Fruit fly (Drosophila melanogaster) whole organism, embryonic: ENCODE measurements around the gene Cpr30F.

ENCODE experiments used
- Awh ChIP-seq: fragments of 200-800 bp; sonication (Bioruptor generic); IDR thresholded peaks from 2 replicates; pipeline ENCODE4, ENCODE4 v1.3.6; 2022; ENCODE audit warnings: missing biosample characterization, missing genetic modification characterization
- CG12155 ChIP-seq: fragments of 200-800 bp; sonication (Bioruptor generic); optimal IDR thresholded peaks from 3 replicates; lab custom pipeline; 2016; ENCODE audit warnings: missing biosample characterization, missing genetic modification characterization
- CG12299 ChIP-seq: fragments of 200-800 bp; sonication (Bioruptor generic); optimal IDR thresholded peaks from 2 replicates; lab custom pipeline; 2018; ENCODE audit warnings: missing biosample characterization, mild to moderate bottlenecking, missing genetic modification characterization
- CG1233 ChIP-seq: fragments of 200-800 bp; sonication (Bioruptor generic); optimal IDR thresholded peaks from 4 replicates; lab custom pipeline; 2018; ENCODE audit warnings: missing biosample characterization, mild to moderate bottlenecking, missing genetic modification characterization
- CG12391 ChIP-seq: fragments of 200-800 bp; sonication (Bioruptor generic); optimal IDR thresholded peaks from 3 replicates; lab custom pipeline; 2018; ENCODE audit warnings: missing biosample characterization, mild to moderate bottlenecking, missing genetic modification characterization, moderate library complexity
- CG12659 ChIP-seq: fragments of 200-800 bp; sonication (Bioruptor generic); optimal IDR thresholded peaks from 3 replicates; lab custom pipeline; 2017; ENCODE audit warnings: mild to moderate bottlenecking, missing biosample characterization, missing genetic modification reagents, missing genetic modification characterization
- CG1529 ChIP-seq: fragments of 200-800 bp; sonication (Bioruptor generic); optimal IDR thresholded peaks from 3 replicates; lab custom pipeline; 2018; ENCODE audit warnings: missing biosample characterization, missing genetic modification characterization
- CG17385 ChIP-seq: fragments of 200-800 bp; sonication (Bioruptor generic); optimal IDR thresholded peaks from 3 replicates; lab custom pipeline; 2018; ENCODE audit warnings: missing biosample characterization, mild to moderate bottlenecking, missing genetic modification characterization
- CG18011 ChIP-seq: fragments of 200-800 bp; sonication (Bioruptor generic); optimal IDR thresholded peaks from 2 replicates; lab custom pipeline; 2017; ENCODE audit warnings: missing biosample characterization, missing genetic modification characterization, mild to moderate bottlenecking, moderate library complexity, missing genotype
- CG18476 ChIP-seq: fragments of 200-800 bp; sonication (Bioruptor generic); optimal IDR thresholded peaks from 2 replicates; lab custom pipeline; 2016; ENCODE audit warnings: missing biosample characterization, mild to moderate bottlenecking, missing genetic modification characterization
- CG18599 ChIP-seq: fragments of 200-800 bp; sonication (Bioruptor generic); optimal IDR thresholded peaks from 3 replicates; lab custom pipeline; 2017; ENCODE audit warnings: missing biosample characterization, missing genetic modification characterization, mild to moderate bottlenecking, moderate library complexity, missing genetic modification reagents
- CG2120 ChIP-seq: fragments of 200-800 bp; sonication (Bioruptor generic); optimal IDR thresholded peaks from 3 replicates; lab custom pipeline; 2016; ENCODE audit warnings: missing biosample characterization, missing genetic modification characterization
- CG32772 ChIP-seq: fragments of 200-800 bp; sonication (Bioruptor generic); IDR thresholded peaks from 2 replicates; pipeline ENCODE4 v1.3.6; 2022; ENCODE audit warnings: missing biosample characterization, missing genetic modification characterization
- CG4282 ChIP-seq: fragments of 200-800 bp; sonication (Bioruptor generic); optimal IDR thresholded peaks from 2 replicates; lab custom pipeline; 2016; ENCODE audit warnings: missing biosample characterization, missing genetic modification characterization
- CG4360 ChIP-seq: fragments of 200-800 bp; sonication (Bioruptor generic); IDR thresholded peaks from 2 replicates; pipeline ENCODE4 v1.3.6; 2022; ENCODE audit warnings: missing biosample characterization, missing genetic modification characterization
- CG4820 ChIP-seq: fragments of 200-800 bp; sonication (Bioruptor generic); optimal IDR thresholded peaks from 3 replicates; lab custom pipeline; 2016; ENCODE audit warnings: missing biosample characterization, missing genetic modification characterization
- CG7271 ChIP-seq: fragments of 200-800 bp; sonication (Bioruptor generic); optimal IDR thresholded peaks from 2 replicates; lab custom pipeline; 2018; ENCODE audit warnings: missing biosample characterization, mild to moderate bottlenecking, missing genetic modification characterization, moderate library complexity
- CG7839 ChIP-seq: fragments of 200-800 bp; sonication (Bioruptor generic); optimal IDR thresholded peaks from 3 replicates; lab custom pipeline; 2018; ENCODE audit warnings: missing biosample characterization, mild to moderate bottlenecking, missing genetic modification characterization, moderate library complexity
- CG9727 ChIP-seq: fragments of 200-800 bp; sonication (Bioruptor generic); optimal IDR thresholded peaks from 3 replicates; lab custom pipeline; 2017; ENCODE audit warnings: missing biosample characterization, mild to moderate bottlenecking, missing genetic modification characterization
- CG9797 ChIP-seq: fragments of 200-800 bp; sonication (Bioruptor generic); optimal IDR thresholded peaks from 3 replicates; lab custom pipeline; 2018; ENCODE audit warnings: missing biosample characterization, mild to moderate bottlenecking, missing genetic modification characterization
- CrebB ChIP-seq: fragments of 200-800 bp; sonication (Bioruptor generic); optimal IDR thresholded peaks from 3 replicates; lab custom pipeline; 2018; ENCODE audit warnings: missing biosample characterization, mild to moderate bottlenecking, missing genetic modification characterization
- Dfd ChIP-seq, 2 experiments: fragments of >200 bp; optimal IDR thresholded peaks; 2 replicates each; lab custom pipeline; 2017; ENCODE audit warnings: missing biosample characterization in 2 of 2, missing genetic modification characterization in 2 of 2
- Drgx ChIP-seq: fragments of 200-800 bp; sonication (Bioruptor generic); IDR thresholded peaks from 2 replicates; pipeline ENCODE4 v1.3.6; 2022; ENCODE audit warnings: missing biosample characterization, missing genetic modification characterization
- E2f2 ChIP-seq: fragments of 200-800 bp; sonication (Bioruptor generic); IDR thresholded peaks from 2 replicates; pipeline ENCODE4 v1.3.6; 2022; ENCODE audit warnings: missing biosample characterization, missing genetic modification characterization
- Hey ChIP-seq: fragments of 200-800 bp; sonication (Bioruptor generic); optimal IDR thresholded peaks from 3 replicates; lab custom pipeline; 2018; ENCODE audit warnings: missing biosample characterization, mild to moderate bottlenecking, missing genetic modification characterization
- MBD-R2 ChIP-seq: fragments of 200-800 bp; sonication (Bioruptor generic); IDR thresholded peaks from 2 replicates; pipeline ENCODE4 v1.3.6; 2022; ENCODE audit warnings: missing biosample characterization, missing genetic modification characterization
- Mes4 ChIP-seq: fragments of 200-800 bp; sonication (Bioruptor generic); optimal IDR thresholded peaks from 2 replicates; lab custom pipeline; 2016; ENCODE audit warnings: missing biosample characterization, missing genetic modification characterization
- Myb ChIP-seq: fragments of 200-800 bp; sonication (Bioruptor generic); optimal IDR thresholded peaks from 2 replicates; lab custom pipeline; 2016; ENCODE audit warnings: missing biosample characterization, missing genetic modification characterization
- Sry-δ ChIP-seq: fragments of 200-800 bp; sonication (Bioruptor generic); optimal IDR thresholded peaks from 2 replicates; lab custom pipeline; 2016; ENCODE audit warnings: missing biosample characterization, missing genetic modification characterization
- amos ChIP-seq: fragments of 200-800 bp; sonication (Bioruptor generic); IDR thresholded peaks from 2 replicates; pipeline ENCODE4 v1.3.6; 2022; ENCODE audit warnings: missing biosample characterization, missing genetic modification characterization; ENCODE audit not compliant: partially characterized antibody
- aop ChIP-seq: fragments of 200-800 bp; sonication (Bioruptor generic); IDR thresholded peaks from 2 replicates; pipeline ENCODE4 v1.3.6; 2022; ENCODE audit warnings: missing biosample characterization, missing genetic modification characterization
- ash1 ChIP-seq: fragments of 200-800 bp; sonication (Bioruptor generic); optimal IDR thresholded peaks from 2 replicates; lab custom pipeline; 2018; ENCODE audit warnings: missing biosample characterization, mild to moderate bottlenecking, missing genetic modification characterization
- chinmo ChIP-seq: fragments of 200-800 bp; sonication (Bioruptor generic); IDR thresholded peaks from 4 replicates; pipeline ENCODE4 v1.3.6; 2022; ENCODE audit warnings: missing biosample characterization, missing genetic modification characterization; ENCODE audit not compliant: partially characterized antibody
- chm ChIP-seq: fragments of 200-800 bp; sonication (Bioruptor generic); IDR thresholded peaks from 2 replicates; pipeline ENCODE4 v1.3.6; 2022; ENCODE audit warnings: missing biosample characterization, missing genetic modification characterization
- en ChIP-seq: fragments of 200-800 bp; sonication (Bioruptor generic); optimal IDR thresholded peaks from 2 replicates; lab custom pipeline; 2016; ENCODE audit warnings: missing biosample characterization, missing genetic modification characterization
- gfzf ChIP-seq: fragments of 200-800 bp; sonication (Bioruptor generic); optimal IDR thresholded peaks from 2 replicates; lab custom pipeline; 2016; ENCODE audit warnings: missing biosample characterization, mild to moderate bottlenecking, missing genetic modification characterization, moderate library complexity
- grau ChIP-seq: fragments of 200-800 bp; optimal IDR thresholded peaks from 3 replicates; lab custom pipeline; 2019; ENCODE audit warnings: missing biosample characterization, mild to moderate bottlenecking, missing genetic modification characterization, moderate library complexity
- gro ChIP-seq: fragments of 200-800 bp; sonication (Bioruptor generic); optimal IDR thresholded peaks from 2 replicates; lab custom pipeline; 2016; ENCODE audit warnings: missing biosample characterization, missing genetic modification characterization
- inv ChIP-seq: fragments of 200-800 bp; sonication (Bioruptor generic); IDR thresholded peaks from 2 replicates; pipeline ENCODE4 v1.3.6; 2022; ENCODE audit warnings: missing biosample characterization, missing genetic modification characterization; ENCODE audit not compliant: partially characterized antibody
- mld ChIP-seq: fragments of 200-800 bp; sonication (Bioruptor generic); IDR thresholded peaks from 3 replicates; pipeline ENCODE4 v1.3.6; 2022; ENCODE audit warnings: missing biosample characterization, missing genetic modification characterization; ENCODE audit not compliant: partially characterized antibody
- nom ChIP-seq: fragments of 200-800 bp; sonication (Bioruptor generic); optimal IDR thresholded peaks from 2 replicates; lab custom pipeline; 2017; ENCODE audit warnings: missing biosample characterization, missing genetic modification characterization, mild to moderate bottlenecking, moderate library complexity, missing genetic modification reagents
- odd ChIP-seq: fragments of 200-800 bp; sonication (Bioruptor generic); optimal IDR thresholded peaks from 2 replicates; lab custom pipeline; 2017; ENCODE audit warnings: missing biosample characterization, mild to moderate bottlenecking, missing genetic modification characterization
- otp ChIP-seq: fragments of 200-800 bp; sonication (Bioruptor generic); IDR thresholded peaks from 3 replicates; pipeline ENCODE4, ENCODE4 v1.3.6; 2022; ENCODE audit warnings: missing biosample characterization, missing genetic modification characterization
- p53 ChIP-seq: fragments of 200-800 bp; sonication (Bioruptor generic); optimal IDR thresholded peaks from 2 replicates; lab custom pipeline; 2016; ENCODE audit warnings: missing biosample characterization, missing genetic modification characterization
- scrt ChIP-seq: fragments of 200-800 bp; sonication (Bioruptor generic); optimal IDR thresholded peaks from 2 replicates; lab custom pipeline; 2018; ENCODE audit warnings: missing biosample characterization, mild to moderate bottlenecking, missing genetic modification characterization, moderate library complexity
- sim ChIP-seq: fragments of 200-800 bp; sonication (Bioruptor generic); IDR thresholded peaks from 2 replicates; pipeline ENCODE4 v1.3.6; 2022; ENCODE audit warnings: missing biosample characterization, missing genetic modification characterization
- slou ChIP-seq: fragments of 200-800 bp; sonication (Bioruptor generic); optimal IDR thresholded peaks from 3 replicates; lab custom pipeline; 2016; ENCODE audit warnings: missing biosample characterization, missing genetic modification characterization
- sqz ChIP-seq: fragments of 200-800 bp; sonication (Bioruptor generic); optimal IDR thresholded peaks from 3 replicates; lab custom pipeline; 2018; ENCODE audit warnings: missing biosample characterization, mild to moderate bottlenecking, missing genetic modification characterization
- tgo ChIP-seq: fragments of 200-800 bp; sonication (Bioruptor generic); IDR thresholded peaks from 3 replicates; pipeline ENCODE4 v1.3.6; 2022; ENCODE audit warnings: missing biosample characterization, missing genetic modification characterization
- toy ChIP-seq: fragments of 200-800 bp; sonication (Bioruptor generic); IDR thresholded peaks from 2 replicates; pipeline ENCODE4 v1.3.6; 2022; ENCODE audit warnings: missing biosample characterization, missing genetic modification characterization
- wor ChIP-seq: fragments of 200-800 bp; sonication (Bioruptor generic); IDR thresholded peaks from 2 replicates; pipeline ENCODE4 v1.3.6; 2022; ENCODE audit warnings: missing biosample characterization, missing genetic modification characterization

Gene Cpr30F

dm6 chr2L:9908468-9908967, 24.4 kb downstream of the Cpr30F start, which contains the start of gene CG13124 (continued):
- TF ChIP-seq ash1 (GFP tag; lab: Kevin White, UChicago): no peak
- peak; percentile 57 for TF ChIP-seq Drgx (GFP tag; lab: Robert Waterston, UW)
- no peak for TF ChIP-seq tgo (GFP tag; lab: Robert Waterston, UW)
- no peak for TF ChIP-seq odd (GFP tag; lab: Kevin White, UChicago)
- no peak for TF ChIP-seq MBD-R2 (GFP tag; lab: Robert Waterston, UW)
- TF ChIP-seq CG2120: peak; percentile 46
- no peak for TF ChIP-seq CG18476 (GFP tag; lab: Kevin White, UChicago)
- peak; percentile 43 for TF ChIP-seq CG18599 (GFP tag; lab: Kevin White, UChicago)
- no peak for TF ChIP-seq CG1529 (GFP tag; lab: Kevin White, UChicago)
- TF ChIP-seq CG32772: no peak
- no peak for TF ChIP-seq Myb (GFP tag; lab: Kevin White, UChicago)
- TF ChIP-seq Hey (tag; lab: Kevin White, UChicago): no peak
- TF ChIP-seq CG9727: no peak
- peak; percentile 5 for TF ChIP-seq CG12391
- no peak for TF ChIP-seq aop (GFP tag; lab: Robert Waterston, UW)
- no peak for TF ChIP-seq toy
- TF ChIP-seq CG1233 (GFP tag; lab: Kevin White, UChicago): no peak
- TF ChIP-seq CG7839: peak; percentile 24
- TF ChIP-seq CrebB (tag; lab: Kevin White, UChicago): peak; percentile 44
- TF ChIP-seq CG4282 (GFP tag; lab: Kevin White, UChicago): no peak
- TF ChIP-seq CG18011 (GFP tag; lab: Kevin White, UChicago): no peak
- TF ChIP-seq Awh (GFP tag; lab: Robert Waterston, UW): no peak
- TF ChIP-seq E2f2: no peak
- TF ChIP-seq Dfd (GFP tag; optimal IDR thresholded peaks at IDR 0.05; lab: Kevin White, UChicago): no peak
- peak; percentile 32 for TF ChIP-seq grau
- peak; percentile 58 for TF ChIP-seq CG17385
- TF ChIP-seq CG12155 (GFP tag; lab: Kevin White, UChicago): no peak
- no peak for TF ChIP-seq amos (GFP tag; lab: Robert Waterston, UW)
- TF ChIP-seq CG12659 (GFP tag; lab: Kevin White, UChicago): peak; percentile 20
- peak; percentile 8 for TF ChIP-seq CG12299
- no peak for TF ChIP-seq p53 (GFP tag; lab: Kevin White, UChicago)
- TF ChIP-seq en (GFP tag; lab: Kevin White, UChicago): no peak
- TF ChIP-seq CG4820 (GFP tag; lab: Kevin White, UChicago): no peak
- TF ChIP-seq chm (GFP tag; lab: Robert Waterston, UW): peak; percentile 57; the same call in 1 of the 2 replicates
- no peak for TF ChIP-seq CG7271
- TF ChIP-seq mld (GFP tag; lab: Robert Waterston, UW): no peak
- no peak for TF ChIP-seq wor (GFP tag; lab: Robert Waterston, UW)
- TF ChIP-seq gfzf (GFP tag; lab: Kevin White, UChicago): no peak
- TF ChIP-seq slou (GFP tag; lab: Kevin White, UChicago): no peak
- TF ChIP-seq Sry-δ (GFP tag; lab: Kevin White, UChicago): no peak
- no peak for TF ChIP-seq scrt (GFP tag; lab: Kevin White, UChicago)
- TF ChIP-seq nom: peak; percentile 61
- no peak for TF ChIP-seq sim (GFP tag; lab: Robert Waterston, UW)
- TF ChIP-seq chinmo: peak; percentile 80; the same call in 1 of the 4 replicates
- no peak for TF ChIP-seq otp (GFP tag; lab: Robert Waterston, UW)
- TF ChIP-seq gro (GFP tag; lab: Kevin White, UChicago): no peak
- TF ChIP-seq inv (GFP tag; lab: Robert Waterston, UW): no peak
- no peak for TF ChIP-seq CG4360 (GFP tag; lab: Robert Waterston, UW)
- no peak for TF ChIP-seq Mes4 (GFP tag; lab: Kevin White, UChicago)
- TF ChIP-seq sqz (GFP tag; lab: Kevin White, UChicago): no peak
- no peak for TF ChIP-seq CG9797 (GFP tag; lab: Kevin White, UChicago)
